Worm (Caenorhabditis elegans): ENCODE data around the gene mfsd-11.
A peak's percentile ranks its signal among the peaks of the same experiment; 100 is the strongest.

mfsd-11 gene

DNA sequence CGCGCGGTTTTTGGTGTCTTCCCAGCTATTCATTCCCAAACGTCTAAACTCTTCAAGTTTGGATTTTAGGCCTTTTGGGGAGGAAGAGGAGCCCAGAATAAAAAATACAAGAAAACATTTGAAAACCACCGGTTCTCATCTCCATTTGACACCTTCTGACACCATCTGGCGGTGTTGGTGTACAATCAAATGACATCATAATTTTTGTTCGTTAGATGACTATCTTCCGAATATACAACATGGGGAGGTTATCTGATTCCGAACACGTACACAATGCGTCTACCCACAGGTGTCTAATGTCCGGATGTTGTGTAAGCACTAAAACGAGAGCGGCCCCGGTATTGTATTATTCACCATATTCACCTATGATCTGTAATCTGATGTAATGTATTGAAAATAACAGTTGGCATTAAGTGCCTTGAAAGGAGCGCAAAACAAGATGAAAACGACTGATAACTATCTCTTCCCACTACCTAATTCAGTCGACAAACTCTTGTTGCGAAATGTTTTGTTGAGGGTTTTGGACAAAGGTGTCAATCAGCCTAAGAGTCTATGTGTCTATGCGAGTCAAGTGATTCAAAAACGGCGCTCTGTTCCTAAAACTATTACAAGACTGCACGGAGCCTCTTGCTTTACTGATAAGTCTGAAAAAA is 18.7 kb upstream of the mfsd-11 start (continued):
- TF ChIP-seq nhr-10 (tag; optimal IDR thresholded peaks at IDR 0.05), result peak; percentile 64
- TF ChIP-seq nhr-102 (tag; optimal IDR thresholded peaks at IDR 0.05), result peak; percentile 73
- no peak for TF ChIP-seq daf-19 (GFP tag; conservative IDR thresholded peaks at IDR 0.05)
- TF ChIP-seq F10B5.3 (tag; optimal IDR thresholded peaks at IDR 0.05), result no peak

DNA sequence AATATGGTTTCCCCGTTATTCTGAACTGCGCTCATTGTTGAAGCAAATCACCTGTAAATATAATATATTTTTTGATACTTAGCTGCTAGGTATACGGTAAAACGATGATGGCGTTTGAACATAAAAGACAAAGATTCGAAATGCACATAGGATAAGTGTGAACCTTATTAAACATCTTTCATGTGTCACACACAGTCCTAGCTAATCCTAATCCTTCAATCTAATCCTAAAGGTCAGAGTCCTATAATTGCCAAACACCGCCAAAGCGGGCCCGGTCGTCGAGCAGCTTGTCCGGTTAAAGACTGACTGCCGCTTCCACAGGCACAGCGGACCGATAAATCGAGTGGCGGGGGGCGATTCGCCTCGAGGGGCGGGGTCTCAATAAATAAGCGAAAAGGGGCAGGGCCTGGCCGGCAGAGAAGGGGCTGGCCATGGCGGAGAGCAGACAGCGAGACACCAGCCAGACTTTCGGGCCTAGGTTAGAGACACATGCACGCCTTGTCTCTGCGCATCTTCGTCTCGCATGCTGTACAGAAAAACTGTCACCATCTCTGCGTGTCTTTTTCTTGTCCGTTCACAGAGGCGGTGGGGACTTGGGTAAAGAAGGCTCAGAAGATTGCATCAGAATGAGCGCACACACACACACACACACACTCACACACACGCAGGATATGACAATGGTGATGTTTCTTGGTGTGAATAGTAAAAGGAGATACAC is 17.9 kb upstream of the mfsd-11 start, which contains the start of gene F57G12.1:
F57G12.1 (minus strand) TSS at position 51 of the 718 bp plus-strand sequence.
- TF ChIP-seq tag-97 (GFP tag; IDR thresholded peaks at IDR 0.05) (no peak), hlh-11 (tag; optimal IDR thresholded peaks at IDR 0.05) (peak; percentile 87), rbr-2 (tag; optimal IDR thresholded peaks at IDR 0.05) (peak; percentile 56), ceh-32 (tag; optimal IDR thresholded peaks at IDR 0.05; ENCODE audit: poor library complexity) (no peak), nhr-237 (tag; optimal IDR thresholded peaks at IDR 0.05) (no peak), lin-13 (GFP tag; optimal IDR thresholded peaks at IDR 0.05) (peak; percentile 60), madf-5 (GFP tag; IDR thresholded peaks at IDR 0.05) (no peak), egl-43 (GFP tag; IDR thresholded peaks at IDR 0.05) (peak; percentile 87), mep-1 (tag; optimal IDR thresholded peaks at IDR 0.05) (peak; percentile 91), arid-1 (GFP tag; conservative IDR thresholded peaks at IDR 0.05) (peak; percentile 58), mxl-2 (GFP tag; conservative IDR thresholded peaks at IDR 0.05) (no peak), snpc-1.2 (GFP tag; IDR thresholded peaks at IDR 0.05) (no peak), Y105C5A.15 (GFP tag; IDR thresholded peaks at IDR 0.05) (no peak), unc-39 (tag; optimal IDR thresholded peaks at IDR 0.05) (no peak), ceh-82 (tag; optimal IDR thresholded peaks at IDR 0.05) (no peak), madf-9 (GFP tag; conservative IDR thresholded peaks at IDR 0.05) (peak; percentile 61; the same call in 1 of the 2 replicates), nhr-76 (tag; optimal IDR thresholded peaks at IDR 0.05) (no peak), dpl-1 (GFP tag; optimal IDR thresholded peaks at IDR 0.05) (peak; percentile 11), lin-38 (GFP tag; IDR thresholded peaks at IDR 0.05) (peak; percentile 46; the same call in 1 of the 2 replicates), fkh-10 (GFP tag; optimal IDR thresholded peaks at IDR 0.05) (peak; percentile 9), dve-1 (tag; optimal IDR thresholded peaks at IDR 0.05; ENCODE audit: insufficient read depth) (peak; percentile 73), hif-1 (tag; optimal IDR thresholded peaks at IDR 0.05) (peak in 1 of 2 experiments; percentile 83), php-3 (GFP tag; IDR thresholded peaks at IDR 0.05) (0 out of 2 replicates have a peak, but pooled peaks have one; percentile 54), lim-7 (GFP tag; IDR thresholded peaks at IDR 0.05) (no peak), mxl-3 (GFP tag; optimal IDR thresholded peaks at IDR 0.05) (peak; percentile 85), attf-4 (tag; optimal IDR thresholded peaks at IDR 0.05) (no peak), hlh-30 (tag; optimal IDR thresholded peaks at IDR 0.05; ENCODE audit: insufficient read depth) (peak; percentile 85), ceh-28 (tag; optimal IDR thresholded peaks at IDR 0.05) (peak; percentile 7), sdz-12 (GFP tag; optimal IDR thresholded peaks at IDR 0.05) (no peak), ceh-20 (GFP tag; IDR thresholded peaks at IDR 0.05) (peak; percentile 62; the same call in 1 of the 2 replicates), ama-1 (optimal IDR thresholded peaks at IDR 0.05) (peak; percentile 92), nhr-11 (tag; optimal IDR thresholded peaks at IDR 0.05) (peak; percentile 75), nhr-48 (tag; optimal IDR thresholded peaks at IDR 0.05) (peak; percentile 52), egl-27 (tag; optimal IDR thresholded peaks at IDR 0.05) (no peak), ZK546.5 (tag; optimal IDR thresholded peaks at IDR 0.05) (no peak), dmd-9 (GFP tag; IDR thresholded peaks at IDR 0.05) (no peak), gei-8 (GFP tag; optimal IDR thresholded peaks at IDR 0.05) (no peak), ctbp-1 (GFP tag; IDR thresholded peaks at IDR 0.05) (peak; percentile 71; the same call in 1 of the 2 replicates), unc-62 (GFP tag; optimal IDR thresholded peaks at IDR 0.05 in 1 of 2) (peak in 1 of 2 experiments; percentile 100), unc-62 (tag; optimal IDR thresholded peaks at IDR 0.05) (no peak), dmd-6 (GFP tag; IDR thresholded peaks at IDR 0.05) (peak; percentile 85), zag-1 (tag; optimal IDR thresholded peaks at IDR 0.05) (peak; percentile 2), jun-1 (tag; optimal IDR thresholded peaks at IDR 0.05) (no peak), ces-1 (GFP tag; optimal IDR thresholded peaks at IDR 0.05) (no peak)

Data from whole organism, L4 larva.